Worm (Caenorhabditis elegans) whole organism, L3 larva: ENCODE results near the gene Y17D7B.2.

ENCODE experiments used
- R02D3.7 ChIP-seq: fragments of 150-350 bp; optimal IDR thresholded peaks from 2 replicates; lab custom pipeline; 2014; ENCODE audit warnings: missing biosample characterization, missing genetic modification characterization
- ZK546.5 ChIP-seq: sonication (generic microtip); optimal IDR thresholded peaks from 2 replicates; lab custom pipeline; 2017; ENCODE audit warnings: missing biosample characterization, missing genetic modification characterization
- ama-1 ChIP-seq: fragments of 150-350 bp; optimal IDR thresholded peaks from 2 replicates; lab custom pipeline; 2018
- ceh-82 ChIP-seq: fragments of 150-350 bp; optimal IDR thresholded peaks from 2 replicates; lab custom pipeline; 2014; ENCODE audit warnings: missing biosample characterization, missing genetic modification characterization
- egl-27 ChIP-seq: sonication (generic microtip); optimal IDR thresholded peaks from 4 replicates; lab custom pipeline; 2017; ENCODE audit warnings: missing biosample characterization, missing genetic modification reagents, missing genetic modification characterization
- egl-5 ChIP-seq: fragments of 150-350 bp; optimal IDR thresholded peaks from 2 replicates; lab custom pipeline; 2017; ENCODE audit warnings: missing biosample characterization, missing genetic modification reagents, missing genetic modification characterization, inconsistent platforms
- fos-1 ChIP-seq: fragments of 150-350 bp; optimal IDR thresholded peaks from 2 replicates; lab custom pipeline; 2014; ENCODE audit warnings: missing biosample characterization, missing genetic modification characterization
- nhr-76 ChIP-seq: fragments of 150-350 bp; sonication (generic microtip); optimal IDR thresholded peaks from 5 replicates; lab custom pipeline; 2014; ENCODE audit warnings: missing biosample characterization, missing genetic modification characterization
- pha-4 ChIP-seq: fragments of 150-350 bp; optimal IDR thresholded peaks from 2 replicates; lab custom pipeline; 2014; ENCODE audit warnings: missing biosample characterization, missing genetic modification reagents, missing genetic modification characterization
- ztf-4 ChIP-seq: fragments of 150-350 bp; optimal IDR thresholded peaks from 2 replicates; lab custom pipeline; 2014; ENCODE audit warnings: missing biosample characterization, missing genetic modification characterization

- no peak for TF ChIP-seq ZK546.5 (tag; lab: Kevin White, UChicago)
- no peak for TF ChIP-seq egl-27 (tag; lab: Kevin White, UChicago)
- TF ChIP-seq fos-1 (tag; lab: Kevin White, UChicago): no peak
- TF ChIP-seq ceh-82 (tag; lab: Kevin White, UChicago): no peak
- TF ChIP-seq R02D3.7: no peak
- TF ChIP-seq pha-4 (tag; lab: Kevin White, UChicago): no peak
- no peak for TF ChIP-seq ztf-4 (tag; lab: Kevin White, UChicago)
- no peak for TF ChIP-seq ama-1 (lab: Kevin White, UChicago)
- TF ChIP-seq egl-5 (tag; lab: Kevin White, UChicago): no peak
- no peak for TF ChIP-seq nhr-76
Measured at ce11 chrV:18786694-18787093, 845 bp upstream of the Y17D7B.2 start, which contains the start of gene Y17D7B.3.
